Fruit fly (Drosophila melanogaster) whole organism, embryonic: Measurements from ENCODE around the gene CAH7.

ENCODE experiments used
- Asciz ChIP-seq: fragments of 200-800 bp; sonication (Bioruptor generic); optimal IDR thresholded peaks from 2 replicates; lab custom pipeline; 2017; ENCODE audit warnings: missing biosample characterization, mild to moderate bottlenecking, missing genetic modification characterization, missing genetic modification reagents
- Bdp1 ChIP-seq: fragments of 200-800 bp; sonication (Bioruptor generic); optimal IDR thresholded peaks from 3 replicates; lab custom pipeline; 2016; ENCODE audit warnings: missing biosample characterization, missing genetic modification characterization
- CG10274 ChIP-seq: fragments of 200-800 bp; sonication (Bioruptor generic); optimal IDR thresholded peaks from 3 replicates; lab custom pipeline; 2017; ENCODE audit warnings: missing biosample characterization, mild to moderate bottlenecking, missing genetic modification characterization
- CG10979 ChIP-seq: fragments of 200-800 bp; sonication (Bioruptor generic); optimal IDR thresholded peaks from 2 replicates; lab custom pipeline; 2018; ENCODE audit warnings: missing biosample characterization, mild to moderate bottlenecking, missing genetic modification characterization, moderate library complexity
- CG11093 ChIP-seq: fragments of 200-800 bp; sonication (Bioruptor generic); IDR thresholded peaks from 3 replicates; pipeline ENCODE4 v1.3.6; 2022; ENCODE audit warnings: missing biosample characterization, missing genetic modification characterization
- CG13424 ChIP-seq: fragments of 200-800 bp; sonication (Bioruptor generic); optimal IDR thresholded peaks from 2 replicates; lab custom pipeline; 2019; ENCODE audit warnings: missing biosample characterization, mild to moderate bottlenecking, missing genetic modification characterization, moderate library complexity
- CG1529 ChIP-seq: fragments of 200-800 bp; sonication (Bioruptor generic); optimal IDR thresholded peaks from 3 replicates; lab custom pipeline; 2018; ENCODE audit warnings: missing biosample characterization, missing genetic modification characterization
- CG1647 ChIP-seq: fragments of 200-800 bp; sonication (Bioruptor generic); optimal IDR thresholded peaks from 3 replicates; lab custom pipeline; 2016; ENCODE audit warnings: missing biosample characterization, missing genetic modification characterization
- CG16815 ChIP-seq: fragments of 200-800 bp; sonication (Bioruptor generic); optimal IDR thresholded peaks from 3 replicates; lab custom pipeline; 2017; ENCODE audit warnings: missing biosample characterization, mild to moderate bottlenecking, missing genetic modification characterization
- CG2199 ChIP-seq: fragments of 200-800 bp; sonication (Bioruptor generic); IDR thresholded peaks from 3 replicates; pipeline ENCODE4 v1.3.6; 2022; ENCODE audit warnings: missing biosample characterization, missing genetic modification characterization
- CG2712 ChIP-seq: fragments of 200-800 bp; optimal IDR thresholded peaks from 3 replicates; lab custom pipeline; 2019; ENCODE audit warnings: missing biosample characterization, mild to moderate bottlenecking, missing genetic modification characterization, moderate library complexity
- CG3065 ChIP-seq: fragments of 200-800 bp; sonication (Bioruptor generic); optimal IDR thresholded peaks from 2 replicates; lab custom pipeline; 2016; ENCODE audit warnings: missing biosample characterization, missing genetic modification characterization
- CG32532 ChIP-seq: fragments of 200-800 bp; sonication (Bioruptor generic); IDR thresholded peaks from 2 replicates; pipeline ENCODE4 v1.3.6; 2022; ENCODE audit warnings: missing biosample characterization, missing genetic modification characterization
- CG32772 ChIP-seq: fragments of 200-800 bp; sonication (Bioruptor generic); IDR thresholded peaks from 2 replicates; pipeline ENCODE4 v1.3.6; 2022; ENCODE audit warnings: missing biosample characterization, missing genetic modification characterization
- CG34376 ChIP-seq: fragments of 200-800 bp; sonication (Bioruptor generic); optimal IDR thresholded peaks from 2 replicates; lab custom pipeline; 2018; ENCODE audit warnings: missing biosample characterization, mild to moderate bottlenecking, missing genetic modification characterization
- CG4424 ChIP-seq: fragments of 200-800 bp; sonication (Bioruptor generic); optimal IDR thresholded peaks from 3 replicates; lab custom pipeline; 2016; ENCODE audit warnings: missing biosample characterization, missing genetic modification characterization
- CG6683 ChIP-seq: fragments of 200-800 bp; sonication (Bioruptor generic); optimal IDR thresholded peaks from 2 replicates; lab custom pipeline; 2017; ENCODE audit warnings: missing biosample characterization, mild to moderate bottlenecking, missing genetic modification characterization, missing genetic modification reagents
- CG7372 ChIP-seq: fragments of 200-800 bp; sonication (Bioruptor generic); IDR thresholded peaks from 2 replicates; pipeline ENCODE4 v1.3.6; 2022; ENCODE audit warnings: missing biosample characterization, missing genetic modification characterization
- D ChIP-seq, 2 experiments: fragments of 200-800 bp in 1 of 2; fragments of >200 bp in 1 of 2; sonication (Bioruptor generic) in 1 of 2; optimal IDR thresholded peaks; 2 replicates in 1 of 2; 3 replicates in 1 of 2; lab custom pipeline; 2017; ENCODE audit warnings: mild to moderate bottlenecking in 1 of 2, missing biosample characterization in 1 of 2, missing genetic modification characterization in 1 of 2, missing genetic modification reagents in 1 of 2
- Doc2 ChIP-seq: fragments of 200-800 bp; sonication (Bioruptor generic); IDR thresholded peaks from 2 replicates; pipeline ENCODE4 v1.3.6; 2022; ENCODE audit warnings: missing biosample characterization, missing genetic modification characterization
- ERR ChIP-seq: fragments of 200-800 bp; sonication (Bioruptor generic); optimal IDR thresholded peaks from 2 replicates; lab custom pipeline; 2016; ENCODE audit warnings: missing biosample characterization, missing genetic modification characterization
- HHEX ChIP-seq: fragments of 200-800 bp; sonication (Bioruptor generic); optimal IDR thresholded peaks from 3 replicates; lab custom pipeline; 2017; ENCODE audit warnings: missing biosample characterization, mild to moderate bottlenecking, missing genetic modification characterization, missing genetic modification reagents
- HLH3B ChIP-seq: fragments of 200-800 bp; sonication (Bioruptor generic); IDR thresholded peaks from 2 replicates; pipeline ENCODE4 v1.3.6; 2022; ENCODE audit warnings: missing biosample characterization, missing genetic modification characterization
- Lpt ChIP-seq: fragments of >200 bp; optimal IDR thresholded peaks from 2 replicates; lab custom pipeline; 2018; ENCODE audit warnings: missing biosample characterization, missing genetic modification characterization
- MTF-1 ChIP-seq: fragments of 200-800 bp; sonication (Bioruptor generic); optimal IDR thresholded peaks from 2 replicates; lab custom pipeline; 2018; ENCODE audit warnings: missing biosample characterization, mild to moderate bottlenecking, missing genetic modification characterization, borderline replicate concordance
- Optix ChIP-seq: fragments of 200-800 bp; sonication (Bioruptor generic); IDR thresholded peaks from 3 replicates; pipeline ENCODE4 v1.3.6; 2022; ENCODE audit warnings: missing biosample characterization, missing genetic modification characterization
- Poxn ChIP-seq: fragments of 200-800 bp; sonication (Bioruptor generic); IDR thresholded peaks from 2 replicates; pipeline ENCODE4 v1.3.6; 2022; ENCODE audit warnings: missing biosample characterization, missing genetic modification characterization
- Sin3A ChIP-seq: fragments of >200 bp; optimal IDR thresholded peaks from 2 replicates; lab custom pipeline; 2018
- Six4 ChIP-seq: fragments of 200-800 bp; sonication (Bioruptor generic); optimal IDR thresholded peaks from 2 replicates; lab custom pipeline; 2016; ENCODE audit warnings: missing biosample characterization, missing genetic modification characterization
- ara ChIP-seq: fragments of 200-800 bp; sonication (Bioruptor generic); IDR thresholded peaks from 2 replicates; pipeline ENCODE4 v1.3.6; 2022; ENCODE audit warnings: missing biosample characterization, missing genetic modification characterization
- caup ChIP-seq: fragments of 200-800 bp; sonication (Bioruptor generic); optimal IDR thresholded peaks from 3 replicates; lab custom pipeline; 2017; ENCODE audit warnings: missing biosample characterization, mild to moderate bottlenecking, missing genetic modification characterization, moderate library complexity; ENCODE audit not compliant: severe bottlenecking
- croc ChIP-seq: fragments of 200-800 bp; sonication (Bioruptor generic); conservative IDR thresholded peaks from 3 replicates; pipeline ENCODE4 v1.3.6; 2022; ENCODE audit warnings: missing biosample characterization, missing genetic modification characterization
- crp ChIP-seq, 2 experiments: fragments of 200-800 bp; sonication (Bioruptor generic); optimal IDR thresholded peaks; 2 replicates in 1 of 2; 3 replicates in 1 of 2; lab custom pipeline; 2017; ENCODE audit warnings: missing biosample characterization in 2 of 2, missing genetic modification characterization in 2 of 2, mild to moderate bottlenecking in 1 of 2, moderate library complexity in 1 of 2
- dan ChIP-seq: fragments of 200-800 bp; sonication (Bioruptor generic); IDR thresholded peaks from 2 replicates; pipeline ENCODE4 v1.3.6; 2022; ENCODE audit warnings: missing biosample characterization, missing genetic modification characterization
- emc ChIP-seq: fragments of 200-800 bp; sonication (Bioruptor generic); optimal IDR thresholded peaks from 2 replicates; lab custom pipeline; 2016; ENCODE audit warnings: missing biosample characterization, missing genetic modification characterization
- esg ChIP-seq: fragments of 200-800 bp; sonication (Bioruptor generic); conservative IDR thresholded peaks from 2 replicates; pipeline ENCODE4 v1.3.6; 2022; ENCODE audit warnings: missing biosample characterization, missing genetic modification characterization
- exex ChIP-seq: fragments of 200-800 bp; sonication (Bioruptor generic); optimal IDR thresholded peaks from 4 replicates; lab custom pipeline; 2018; ENCODE audit warnings: missing biosample characterization, mild to moderate bottlenecking, missing genetic modification characterization, moderate library complexity
- ftz-f1 ChIP-seq: fragments of 200-800 bp; sonication (Bioruptor generic); optimal IDR thresholded peaks from 2 replicates; lab custom pipeline; 2016; ENCODE audit warnings: missing biosample characterization, missing genetic modification characterization
- hkb ChIP-seq, 2 experiments: fragments of 200-800 bp in 1 of 2; fragments of >200 bp in 1 of 2; sonication (Bioruptor generic) in 1 of 2; IDR thresholded peaks in 1 of 2; optimal IDR thresholded peaks in 1 of 2; 2 replicates each; pipeline versions ENCODE4 v1.3.6 to Lab custom; 2017 to 2022; ENCODE audit warnings: missing biosample characterization in 1 of 2, missing genetic modification characterization in 1 of 2
- odd ChIP-seq: fragments of 200-800 bp; sonication (Bioruptor generic); optimal IDR thresholded peaks from 2 replicates; lab custom pipeline; 2017; ENCODE audit warnings: missing biosample characterization, mild to moderate bottlenecking, missing genetic modification characterization
- sd ChIP-seq: fragments of 200-800 bp; sonication (Bioruptor generic); optimal IDR thresholded peaks from 3 replicates; lab custom pipeline; 2018; ENCODE audit warnings: missing biosample characterization, mild to moderate bottlenecking, missing genetic modification characterization, moderate library complexity
- sisA ChIP-seq: fragments of 200-800 bp; sonication (Bioruptor generic); IDR thresholded peaks from 2 replicates; pipeline ENCODE4 v1.3.6; 2022; ENCODE audit warnings: missing biosample characterization, missing genetic modification characterization
- sna ChIP-seq: fragments of 200-800 bp; sonication (Bioruptor generic); IDR thresholded peaks from 2 replicates; pipeline ENCODE4 v1.3.6; 2022; ENCODE audit warnings: missing biosample characterization, missing genetic modification characterization; ENCODE audit not compliant: partially characterized antibody
- sr ChIP-seq: fragments of 200-800 bp; sonication (Bioruptor generic); IDR thresholded peaks from 3 replicates; pipeline ENCODE4 v1.3.6; 2022; ENCODE audit warnings: missing biosample characterization, missing genetic modification characterization
- ssp ChIP-seq: fragments of 200-800 bp; sonication (Bioruptor generic); IDR thresholded peaks from 2 replicates; pipeline ENCODE4 v1.3.6; 2022; ENCODE audit warnings: missing biosample characterization, missing genetic modification characterization
- tin ChIP-seq: fragments of 200-800 bp; sonication (Bioruptor generic); optimal IDR thresholded peaks from 3 replicates; lab custom pipeline; 2016; ENCODE audit warnings: missing biosample characterization, missing genetic modification characterization
- yki ChIP-seq: fragments of >200 bp; optimal IDR thresholded peaks from 3 replicates; lab custom pipeline; 2018
- zfh1 ChIP-seq: fragments of 200-800 bp; sonication (Bioruptor generic); IDR thresholded peaks from 3 replicates; pipeline ENCODE4 v1.3.6; 2022; ENCODE audit warnings: missing biosample characterization, missing genetic modification characterization
- zfh2 ChIP-seq: fragments of 200-800 bp; sonication (Bioruptor generic); optimal IDR thresholded peaks from 2 replicates; lab custom pipeline; 2016; ENCODE audit warnings: missing biosample characterization, missing genetic modification characterization

Gene CAH7

dm6 chr3R:10097531-10098295 is 14.3 kb upstream of the CAH7 start (continued):
- peak; percentile 79 for TF ChIP-seq CG32532 (GFP tag; lab: Robert Waterston, UW)
- no peak for TF ChIP-seq croc (GFP tag; lab: Robert Waterston, UW)
- peak; percentile 96 for TF ChIP-seq sd (tag; lab: Kevin White, UChicago)
- TF ChIP-seq CG1529 = peak; percentile 37
- no peak for TF ChIP-seq dan (GFP tag; lab: Robert Waterston, UW)
- TF ChIP-seq CG4424 (GFP tag; lab: Kevin White, UChicago) = peak; percentile 11
- peak; percentile 21 for TF ChIP-seq CG10979 (tag; lab: Kevin White, UChicago)
- peak; percentile 4 for TF ChIP-seq CG16815
- TF ChIP-seq MTF-1 (GFP tag; lab: Kevin White, UChicago) = no peak
- peak; percentile 73 for TF ChIP-seq CG7372 (GFP tag; lab: Robert Waterston, UW)
- peak; percentile 11 for TF ChIP-seq CG1647 (GFP tag; lab: Kevin White, UChicago)
- no peak for TF ChIP-seq Sin3A (lab: Kevin White, UChicago)
- no peak for TF ChIP-seq sna (GFP tag; lab: Robert Waterston, UW)
- peak; percentile 4 for TF ChIP-seq ERR (GFP tag; lab: Kevin White, UChicago)
- peak; percentile 53; the same call in 2 of the 3 replicates for TF ChIP-seq zfh1 (GFP tag; lab: Robert Waterston, UW)
- TF ChIP-seq CG6683 (GFP tag; lab: Kevin White, UChicago) = peak; percentile 54
- TF ChIP-seq Lpt (GFP tag; lab: Kevin White, UChicago) = no peak
- peak; percentile 75 for TF ChIP-seq CG13424 (tag; lab: Kevin White, UChicago)
- no peak for TF ChIP-seq Six4 (GFP tag; lab: Kevin White, UChicago)
- peak; percentile 16 for TF ChIP-seq tin (GFP tag; lab: Kevin White, UChicago)
- TF ChIP-seq CG34376 = peak; percentile 99
- TF ChIP-seq HHEX (GFP tag; lab: Kevin White, UChicago) = peak; percentile 82
- peak; percentile 45; the same call in 1 of the 2 replicates for TF ChIP-seq sisA (GFP tag; lab: Robert Waterston, UW)
- no peak for TF ChIP-seq yki (lab: Kevin White, UChicago)
- no peak for TF ChIP-seq CG3065 (GFP tag; lab: Kevin White, UChicago)
- TF ChIP-seq sr = peak; percentile 56; the same call in 1 of the 3 replicates
- peak; percentile 22; the same call in 1 of the 2 replicates for TF ChIP-seq CG32772 (GFP tag; lab: Robert Waterston, UW)
- TF ChIP-seq Bdp1 = peak; percentile 9
- peak; percentile 78 for TF ChIP-seq CG10274 (GFP tag; lab: Kevin White, UChicago)
- peak; percentile 55 for TF ChIP-seq Asciz
- no peak for TF ChIP-seq ssp
- no peak for TF ChIP-seq ftz-f1
- TF ChIP-seq Optix (GFP tag; lab: Robert Waterston, UW) = no peak; the same call in 2 of the 3 replicates
- peak; percentile 69; the same call in 1 of the 3 replicates for TF ChIP-seq CG2199 (GFP tag; lab: Robert Waterston, UW)
- TF ChIP-seq Poxn (GFP tag; lab: Robert Waterston, UW) = no peak
- TF ChIP-seq CG11093 (GFP tag; lab: Robert Waterston, UW) = no peak
- peak; percentile 71 for TF ChIP-seq caup (GFP tag; lab: Kevin White, UChicago)
- TF ChIP-seq ara (GFP tag; lab: Robert Waterston, UW) = peak; percentile 60
- TF ChIP-seq crp (GFP tag; optimal IDR thresholded peaks at IDR 0.05; lab: Kevin White, UChicago) = peak in 1 of 2 experiments; percentile 7
- peak; percentile 62 for TF ChIP-seq odd (GFP tag; lab: Kevin White, UChicago)
- no peak for TF ChIP-seq D (optimal IDR thresholded peaks at IDR 0.05; lab: Kevin White, UChicago)
- TF ChIP-seq D (GFP tag; optimal IDR thresholded peaks at IDR 0.05; lab: Kevin White, UChicago) = peak; percentile 36
- TF ChIP-seq Doc2 = no peak
- peak; percentile 72 for TF ChIP-seq esg (GFP tag; lab: Robert Waterston, UW)
- TF ChIP-seq HLH3B = 0 out of 2 replicates have a peak, but pooled peaks have one; percentile 24
- TF ChIP-seq zfh2 (GFP tag; lab: Kevin White, UChicago) = peak; percentile 64
- TF ChIP-seq hkb (optimal IDR thresholded peaks at IDR 0.05; lab: Kevin White, UChicago) = no peak
- TF ChIP-seq hkb (GFP tag; IDR thresholded peaks at IDR 0.05; lab: Robert Waterston, UW) = peak; percentile 74
- peak; percentile 50 for TF ChIP-seq emc (GFP tag; lab: Kevin White, UChicago)
- TF ChIP-seq CG2712 = peak; percentile 67
- TF ChIP-seq exex (tag; lab: Kevin White, UChicago) = peak; percentile 82
